Worm (Caenorhabditis elegans): Measurements from ENCODE around the gene tpk-1.

DNA sequence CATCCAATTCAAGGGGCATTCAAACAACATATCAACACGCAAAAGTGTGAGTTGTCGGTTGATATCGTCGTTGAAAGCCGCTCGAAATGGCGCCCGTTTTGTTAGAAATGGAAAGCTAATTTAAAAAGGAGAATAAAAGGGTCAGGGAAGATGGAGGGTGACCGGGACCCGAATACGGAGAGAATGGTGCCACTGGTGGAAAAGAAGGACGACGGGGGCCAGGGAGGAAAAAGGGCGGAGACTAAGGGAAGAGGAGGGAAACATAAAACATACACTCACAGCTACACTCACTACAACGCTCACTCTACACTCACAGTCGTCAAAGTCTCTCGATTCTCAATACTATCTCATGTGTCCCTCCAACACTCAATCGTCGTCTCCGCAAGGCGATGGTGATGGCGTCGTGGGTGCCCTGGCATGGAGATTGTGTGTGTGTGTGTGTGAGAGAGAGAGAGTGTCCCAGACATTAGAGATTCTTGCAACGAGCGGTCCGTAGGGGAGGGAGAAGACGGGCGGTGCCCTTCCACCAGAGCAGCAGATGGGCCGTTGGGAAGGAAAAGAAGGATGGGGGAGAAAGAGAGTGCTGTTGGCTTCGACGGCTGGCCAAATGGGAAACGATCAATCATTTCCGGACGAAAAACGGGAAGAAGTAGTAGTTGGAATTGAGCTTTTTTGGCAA, 37.8 kb upstream of the tpk-1 start:
- TF ChIP-seq unc-39 (tag; optimal IDR thresholded peaks at IDR 0.05) (no peak), F44E2.7 (GFP tag; IDR thresholded peaks at IDR 0.05) (no peak), zag-1 (tag; optimal IDR thresholded peaks at IDR 0.05) (no peak), daf-19 (GFP tag; conservative IDR thresholded peaks at IDR 0.05) (no peak), arid-1 (GFP tag; conservative IDR thresholded peaks at IDR 0.05) (no peak), ama-1 (optimal IDR thresholded peaks at IDR 0.05) (peak; percentile 94), lin-39 (tag; optimal IDR thresholded peaks at IDR 0.05) (no peak)
